Worm (Caenorhabditis elegans): ENCODE measurements around the gene top-2.
A peak's percentile ranks its signal among the peaks of the same experiment; 100 is the strongest.

Gene top-2

ce11 chrII:11874674-11875198 lies at the start of gene top-2, which contains the start of gene npp-3 (continued):
- TF ChIP-seq let-526 (GFP tag; IDR thresholded peaks at IDR 0.05) (0 out of 2 replicates have a peak, but pooled peaks have one; percentile 67), nhr-90 (tag; optimal IDR thresholded peaks at IDR 0.05) (no peak), madf-8 (GFP tag; conservative IDR thresholded peaks at IDR 0.05) (peak; percentile 95), lin-26 (GFP tag; IDR thresholded peaks at IDR 0.05) (peak; percentile 11; the same call in 1 of the 2 replicates), ztf-28 (GFP tag; IDR thresholded peaks at IDR 0.05) (peak; percentile 85), F49E8.2 (tag; optimal IDR thresholded peaks at IDR 0.05; ENCODE audit: insufficient read depth) (peak; percentile 91), hsf-1 (GFP tag; IDR thresholded peaks at IDR 0.05) (peak; percentile 90), ztf-6 (GFP tag; IDR thresholded peaks at IDR 0.05) (0 out of 2 replicates have a peak, but pooled peaks have one; percentile 49), madf-10 (tag; optimal IDR thresholded peaks at IDR 0.05) (peak; percentile 88), madf-6 (GFP tag; IDR thresholded peaks at IDR 0.05) (peak; percentile 99), tbp1 (GFP tag; optimal IDR thresholded peaks at IDR 0.05) (peak; percentile 74), ztf-3 (GFP tag; optimal IDR thresholded peaks at IDR 0.05) (no peak), ceh-27 (GFP tag; optimal IDR thresholded peaks at IDR 0.05) (peak; percentile 94), ekl-4 (GFP tag; IDR thresholded peaks at IDR 0.05) (peak; percentile 98), lsy-27 (tag; optimal IDR thresholded peaks at IDR 0.05; ENCODE audit: borderline replicate concordance, insufficient read depth) (no peak), madf-3 (GFP tag; IDR thresholded peaks at IDR 0.05) (peak; percentile 96), ama-1 (optimal IDR thresholded peaks at IDR 0.05) (no peak), ama-1 (GFP tag; optimal IDR thresholded peaks at IDR 0.05) (no peak), sdz-38 (tag; optimal IDR thresholded peaks at IDR 0.05) (no peak), ets-4 (GFP tag; optimal IDR thresholded peaks at IDR 0.05) (no peak), F39B2.1 (GFP tag; IDR thresholded peaks at IDR 0.05) (peak; percentile 59; the same call in 1 of the 2 replicates), nfyb-1 (GFP tag; IDR thresholded peaks at IDR 0.05) (peak; percentile 97), B0261.1 (tag; optimal IDR thresholded peaks at IDR 0.05) (no peak), lir-1 (GFP tag; conservative IDR thresholded peaks at IDR 0.05) (peak; percentile 91), repo-1 (tag; optimal IDR thresholded peaks at IDR 0.05) (peak; percentile 78), nfya-2 (GFP tag; IDR thresholded peaks at IDR 0.05) (0 out of 2 replicates have a peak, but pooled peaks have one; percentile 34), attf-6 (GFP tag; IDR thresholded peaks at IDR 0.05) (peak; percentile 86), somi-1 (GFP tag; optimal IDR thresholded peaks at IDR 0.05) (peak; percentile 70), rcor-1 (GFP tag; IDR thresholded peaks at IDR 0.05) (peak; percentile 95), hmg-20 (GFP tag; IDR thresholded peaks at IDR 0.05) (peak; percentile 79; the same call in 1 of the 2 replicates), hlh-12 (tag; optimal IDR thresholded peaks at IDR 0.05) (no peak), F55B11.4 (tag; optimal IDR thresholded peaks at IDR 0.05; ENCODE audit: borderline replicate concordance, insufficient read depth) (no peak), nhr-179 (tag; optimal IDR thresholded peaks at IDR 0.05) (no peak), atf-7 (tag; optimal IDR thresholded peaks at IDR 0.05) (peak; percentile 32), T26A5.8 (tag; optimal IDR thresholded peaks at IDR 0.05) (no peak), F22D6.2 (tag; optimal IDR thresholded peaks at IDR 0.05) (no peak), ceh-91 (GFP tag; IDR thresholded peaks at IDR 0.05) (peak; percentile 98), C06A6.2 (GFP tag; conservative IDR thresholded peaks at IDR 0.05) (peak; percentile 70), zim-3 (tag; optimal IDR thresholded peaks at IDR 0.05) (no peak), ztf-25 (GFP tag; IDR thresholded peaks at IDR 0.05) (0 out of 2 replicates have a peak, but pooled peaks have one; percentile 11), sea-2 (GFP tag; IDR thresholded peaks at IDR 0.05) (no peak), mel-28 (tag; optimal IDR thresholded peaks at IDR 0.05; ENCODE audit: borderline replicate concordance) (no peak), mxl-1 (tag; optimal IDR thresholded peaks at IDR 0.05) (no peak), mes-4 (tag; optimal IDR thresholded peaks at IDR 0.05) (no peak), cebp-1 (GFP tag; IDR thresholded peaks at IDR 0.05) (peak; percentile 69; the same call in 1 of the 2 replicates), cebp-1 (tag; optimal IDR thresholded peaks at IDR 0.05) (peak; percentile 88), F52B5.7 (tag; optimal IDR thresholded peaks at IDR 0.05) (no peak), let-607 (tag; optimal IDR thresholded peaks at IDR 0.05) (peak; percentile 13 to 67), cebp-2 (GFP tag; IDR thresholded peaks at IDR 0.05) (no peak)

Data from whole organism, young adult.